Fruit fly (Drosophila melanogaster) whole organism, wandering third instar larva: Measurements from ENCODE around the gene NdufA3.

Experiments used
- Abd-B ChIP-seq: fragments of >200 bp; optimal IDR thresholded peaks from 2 replicates; lab custom pipeline; 2017; ENCODE audit warnings: missing biosample characterization, missing genetic modification characterization
- CG32264 ChIP-seq: fragments of 200-800 bp; sonication (Bioruptor generic); optimal IDR thresholded peaks from 2 replicates; lab custom pipeline; 2016; ENCODE audit warnings: missing biosample characterization, missing genetic modification characterization
- CG9705 ChIP-seq: fragments of 200-800 bp; sonication (Bioruptor generic); optimal IDR thresholded peaks from 2 replicates; lab custom pipeline; 2018; ENCODE audit warnings: missing biosample characterization, mild to moderate bottlenecking, missing genetic modification characterization
- CrebA ChIP-seq: fragments of 200-800 bp; sonication (Bioruptor generic); optimal IDR thresholded peaks from 2 replicates; lab custom pipeline; 2016; ENCODE audit warnings: missing biosample characterization, mild to moderate bottlenecking, missing genetic modification characterization, borderline replicate concordance
- Dfd ChIP-seq: fragments of >200 bp; optimal IDR thresholded peaks from 2 replicates; lab custom pipeline; 2017; ENCODE audit warnings: missing biosample characterization, missing genetic modification characterization
- GATAd ChIP-seq: sonication (Bioruptor generic); optimal IDR thresholded peaks from 2 replicates; lab custom pipeline; 2016; ENCODE audit warnings: missing biosample characterization, missing genetic modification characterization
- HLH106 ChIP-seq: fragments of 200-800 bp; optimal IDR thresholded peaks from 3 replicates; lab custom pipeline; 2019; ENCODE audit warnings: missing biosample characterization, mild to moderate bottlenecking, missing genetic modification characterization, moderate library complexity
- Hnf4 ChIP-seq: fragments of 200-800 bp; sonication (Bioruptor generic); optimal IDR thresholded peaks from 2 replicates; lab custom pipeline; 2016; ENCODE audit warnings: missing biosample characterization, mild to moderate bottlenecking, missing genetic modification characterization
- Hr78 ChIP-seq: fragments of >200 bp; optimal IDR thresholded peaks from 2 replicates; lab custom pipeline; 2017; ENCODE audit warnings: missing biosample characterization, missing genetic modification characterization
- Hr83 ChIP-seq: fragments of 200-300 bp; sonication (Bioruptor generic); optimal IDR thresholded peaks from 2 replicates; lab custom pipeline; 2016; ENCODE audit warnings: missing biosample characterization, mild to moderate bottlenecking, missing genetic modification characterization, moderate library complexity; ENCODE audit not compliant: poor library complexity, severe bottlenecking
- Jra ChIP-seq: sonication (Bioruptor generic); optimal IDR thresholded peaks from 2 replicates; lab custom pipeline; 2016; ENCODE audit warnings: missing biosample characterization, missing genetic modification characterization
- Myc ChIP-seq: fragments of >200 bp; optimal IDR thresholded peaks from 2 replicates; lab custom pipeline; 2017
- N ChIP-seq: fragments of >200 bp; optimal IDR thresholded peaks from 2 replicates; lab custom pipeline; 2018; ENCODE audit warnings: missing biosample characterization, missing external identifiers, missing genetic modification characterization
- OdsH ChIP-seq: fragments of 200-800 bp; sonication (Bioruptor generic); optimal IDR thresholded peaks from 2 replicates; lab custom pipeline; 2016; ENCODE audit warnings: missing biosample characterization, mild to moderate bottlenecking, missing genetic modification characterization
- Sp1 ChIP-seq: fragments of 200-800 bp; sonication (Bioruptor generic); optimal IDR thresholded peaks from 3 replicates; lab custom pipeline; 2019; ENCODE audit warnings: missing biosample characterization, mild to moderate bottlenecking, missing genetic modification characterization, moderate library complexity
- Vsx2 ChIP-seq: fragments of 200-300, 225-300 bp; sonication (Bioruptor generic); optimal IDR thresholded peaks from 2 replicates; lab custom pipeline; 2018; ENCODE audit warnings: missing biosample characterization, missing genetic modification characterization; ENCODE audit not compliant: partially characterized antibody
- br ChIP-seq: fragments of 200-800 bp; sonication (Bioruptor generic); optimal IDR thresholded peaks from 2 replicates; lab custom pipeline; 2016; ENCODE audit warnings: missing biosample characterization, missing genetic modification characterization
- brk ChIP-seq: fragments of 200-800 bp; sonication (Bioruptor generic); optimal IDR thresholded peaks from 2 replicates; lab custom pipeline; 2016; ENCODE audit warnings: missing biosample characterization, mild to moderate bottlenecking, missing genetic modification characterization
- dmrt93B ChIP-seq: fragments of 200-800 bp; sonication (Bioruptor generic); optimal IDR thresholded peaks from 2 replicates; lab custom pipeline; 2018; ENCODE audit warnings: missing biosample characterization, mild to moderate bottlenecking, missing genetic modification characterization
- dsf ChIP-seq: sonication (Bioruptor generic); optimal IDR thresholded peaks from 2 replicates; lab custom pipeline; 2016; ENCODE audit warnings: missing biosample characterization, missing genetic modification characterization, borderline replicate concordance
- foxo ChIP-seq, 2 experiments: fragments of 200-800 bp; sonication (Bioruptor generic); optimal IDR thresholded peaks; 2 replicates in 1 of 2; 3 replicates in 1 of 2; lab custom pipeline; 2016 to 2017; ENCODE audit warnings: missing biosample characterization in 2 of 2, missing genetic modification characterization in 2 of 2
- fru ChIP-seq: fragments of 200-800 bp; sonication (Bioruptor generic); optimal IDR thresholded peaks from 3 replicates; lab custom pipeline; 2016; ENCODE audit warnings: missing biosample characterization, mild to moderate bottlenecking, missing genetic modification characterization
- h ChIP-seq: fragments of 200-800 bp; sonication (Bioruptor generic); optimal IDR thresholded peaks from 3 replicates; lab custom pipeline; 2016; ENCODE audit warnings: missing biosample characterization, mild to moderate bottlenecking, missing genetic modification characterization
- jim ChIP-seq: fragments of 175-275, 200-325 bp; sonication (Bioruptor generic); optimal IDR thresholded peaks from 2 replicates; lab custom pipeline; 2016; ENCODE audit warnings: missing biosample characterization, mild to moderate bottlenecking, missing genetic modification characterization
- pan ChIP-seq: fragments of >200 bp; optimal IDR thresholded peaks from 2 replicates; lab custom pipeline; 2017
- psq ChIP-seq: fragments of 200-800 bp; sonication (Bioruptor generic); optimal IDR thresholded peaks from 3 replicates; lab custom pipeline; 2017; ENCODE audit warnings: missing biosample characterization, mild to moderate bottlenecking, missing genetic modification characterization, moderate library complexity
- rgr ChIP-seq: fragments of 200-800 bp; sonication (Bioruptor generic); optimal IDR thresholded peaks from 3 replicates; lab custom pipeline; 2016; ENCODE audit warnings: missing biosample characterization, mild to moderate bottlenecking, missing genetic modification characterization
- sage ChIP-seq: fragments of 200-800 bp; sonication (Bioruptor generic); optimal IDR thresholded peaks from 2 replicates; lab custom pipeline; 2016; ENCODE audit warnings: missing biosample characterization, mild to moderate bottlenecking, missing genetic modification characterization
- sv ChIP-seq: fragments of 200-800 bp; sonication (Bioruptor generic); optimal IDR thresholded peaks from 3 replicates; lab custom pipeline; 2016; ENCODE audit warnings: missing biosample characterization, missing genetic modification characterization
- tai ChIP-seq: sonication (Bioruptor generic); optimal IDR thresholded peaks from 2 replicates; lab custom pipeline; 2016; ENCODE audit warnings: missing biosample characterization, missing genetic modification characterization
- usp ChIP-seq: fragments of >200 bp; optimal IDR thresholded peaks from 2 replicates; lab custom pipeline; 2017; ENCODE audit warnings: missing biosample characterization, missing genetic modification characterization
- woc ChIP-seq: sonication (Bioruptor generic); optimal IDR thresholded peaks from 2 replicates; lab custom pipeline; 2016; ENCODE audit warnings: missing biosample characterization, mild to moderate bottlenecking, missing genetic modification characterization

The NdufA3 gene

dm6 chrX:9132589-9133237 is 27.1 kb downstream of the NdufA3 start:
- TF ChIP-seq Sp1 (GFP tag; lab: Kevin White, UChicago) (no peak), CrebA (GFP tag; lab: Kevin White, UChicago) (no peak), Dfd (GFP tag; lab: Kevin White, UChicago) (no peak), psq (GFP tag; lab: Kevin White, UChicago) (no peak), dsf (no peak), Abd-B (GFP tag; lab: Kevin White, UChicago) (no peak), rgr (no peak), Hr83 (GFP tag; lab: Kevin White, UChicago) (no peak), br (no peak)

- TF ChIP-seq tai (GFP tag; lab: Kevin White, UChicago) (no peak), Myc (lab: Kevin White, UChicago) (no peak), dsf (no peak), sv (no peak), Vsx2 (GFP tag; lab: Kevin White, UChicago) (no peak), N (GFP tag; lab: Kevin White, UChicago) (no peak), usp (no peak), Dfd (GFP tag; lab: Kevin White, UChicago) (no peak), Hnf4 (GFP tag; lab: Kevin White, UChicago) (no peak), dmrt93B (GFP tag; lab: Kevin White, UChicago) (no peak), brk (GFP tag; lab: Kevin White, UChicago) (no peak), woc (no peak), psq (GFP tag; lab: Kevin White, UChicago) (no peak), pan (lab: Kevin White, UChicago) (no peak), br (no peak), foxo (GFP tag; optimal IDR thresholded peaks at IDR 0.05; lab: Kevin White, UChicago) (no peak), HLH106 (tag; lab: Kevin White, UChicago) (no peak)
- TF ChIP-seq, all 38 proteins: peak for 0
Observed at dm6 chrX:9131523-9131922, 28.3 kb downstream of the NdufA3 start.

DNA sequence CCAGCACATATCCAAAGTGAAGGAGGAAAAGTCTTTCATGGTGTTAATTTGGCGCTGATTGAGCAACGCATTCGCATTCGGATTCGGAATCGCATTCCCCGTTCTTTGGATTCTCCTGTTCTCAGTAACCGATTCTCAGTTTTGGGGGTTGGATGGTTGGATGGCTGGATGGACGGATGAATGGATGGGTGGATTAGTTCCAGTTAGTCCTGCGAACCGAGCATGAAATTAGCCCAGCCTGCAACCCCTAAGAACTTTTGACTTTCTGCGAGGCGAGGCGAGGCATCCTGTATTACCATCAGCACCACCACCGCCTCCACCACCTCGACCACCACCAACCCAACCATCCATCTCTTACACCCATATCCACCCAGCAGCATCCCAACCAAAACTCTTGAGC is 29.6 kb downstream of the NdufA3 start:
- TF ChIP-seq OdsH (GFP tag; lab: Kevin White, UChicago) (no peak), Abd-B (GFP tag; lab: Kevin White, UChicago) (no peak), sage (GFP tag; lab: Kevin White, UChicago) (no peak), dmrt93B (GFP tag; lab: Kevin White, UChicago) (no peak), fru (GFP tag; lab: Kevin White, UChicago) (no peak), dsf (no peak), CG9705 (GFP tag; lab: Kevin White, UChicago) (no peak), CG32264 (no peak), h (GFP tag; lab: Kevin White, UChicago) (no peak), usp (no peak)
- TF ChIP-seq, all 38 proteins: peak for 0

- no peak for TF ChIP-seq Vsx2 (GFP tag; lab: Kevin White, UChicago)
- no peak for TF ChIP-seq GATAd (GFP tag; lab: Kevin White, UChicago)
- TF ChIP-seq jim (GFP tag; lab: Kevin White, UChicago) = no peak
- no peak for TF ChIP-seq sv
- TF ChIP-seq psq (GFP tag; lab: Kevin White, UChicago) = no peak
- TF ChIP-seq Myc (lab: Kevin White, UChicago) = no peak
- TF ChIP-seq brk (GFP tag; lab: Kevin White, UChicago) = no peak
- TF ChIP-seq Hnf4 (GFP tag; lab: Kevin White, UChicago) = no peak
- no peak for TF ChIP-seq tai (GFP tag; lab: Kevin White, UChicago)
- no peak for TF ChIP-seq OdsH (GFP tag; lab: Kevin White, UChicago)
- no peak for TF ChIP-seq br
Observed at dm6 chrX:9129436-9129835, 30.4 kb downstream of the NdufA3 start.

DNA sequence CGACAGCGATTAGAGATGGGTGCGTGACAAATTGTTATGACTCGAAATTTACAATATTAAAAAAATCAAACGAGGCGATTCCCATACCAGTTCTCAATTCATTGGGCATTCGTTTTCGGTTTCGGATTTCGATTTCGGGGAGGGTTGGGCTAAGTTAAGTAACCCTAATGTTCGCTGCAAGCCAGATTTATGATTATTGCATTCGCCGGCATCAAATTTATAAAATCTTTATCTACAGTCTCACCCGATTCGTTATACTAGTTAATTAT is 31.9 kb downstream of the NdufA3 start:
- TF ChIP-seq CG32264 (no peak), tai (GFP tag; lab: Kevin White, UChicago) (no peak), Hr78 (GFP tag; lab: Kevin White, UChicago) (no peak), h (GFP tag; lab: Kevin White, UChicago) (no peak), Jra (GFP tag; lab: Kevin White, UChicago) (no peak)
- TF ChIP-seq, all 38 proteins: peak for 0
